Fruit fly (Drosophila melanogaster) whole organism, wandering third instar larva: ENCODE results near the gene Golgin104.

Experiments used
- Abd-B ChIP-seq: fragments of >200 bp; optimal IDR thresholded peaks from 2 replicates; lab custom pipeline; 2017; ENCODE audit warnings: missing biosample characterization, missing genetic modification characterization
- CG9705 ChIP-seq: fragments of 200-800 bp; sonication (Bioruptor generic); optimal IDR thresholded peaks from 2 replicates; lab custom pipeline; 2018; ENCODE audit warnings: missing biosample characterization, mild to moderate bottlenecking, missing genetic modification characterization
- CrebA ChIP-seq: fragments of 200-800 bp; sonication (Bioruptor generic); optimal IDR thresholded peaks from 2 replicates; lab custom pipeline; 2016; ENCODE audit warnings: missing biosample characterization, mild to moderate bottlenecking, missing genetic modification characterization, borderline replicate concordance
- Dfd ChIP-seq: fragments of >200 bp; optimal IDR thresholded peaks from 2 replicates; lab custom pipeline; 2017; ENCODE audit warnings: missing biosample characterization, missing genetic modification characterization
- GATAd ChIP-seq: sonication (Bioruptor generic); optimal IDR thresholded peaks from 2 replicates; lab custom pipeline; 2016; ENCODE audit warnings: missing biosample characterization, missing genetic modification characterization
- Hnf4 ChIP-seq: fragments of 200-800 bp; sonication (Bioruptor generic); optimal IDR thresholded peaks from 2 replicates; lab custom pipeline; 2016; ENCODE audit warnings: missing biosample characterization, mild to moderate bottlenecking, missing genetic modification characterization
- Hr83 ChIP-seq: fragments of 200-300 bp; sonication (Bioruptor generic); optimal IDR thresholded peaks from 2 replicates; lab custom pipeline; 2016; ENCODE audit warnings: missing biosample characterization, mild to moderate bottlenecking, missing genetic modification characterization, moderate library complexity; ENCODE audit not compliant: poor library complexity, severe bottlenecking
- Myc ChIP-seq: fragments of >200 bp; optimal IDR thresholded peaks from 2 replicates; lab custom pipeline; 2017
- N ChIP-seq: fragments of >200 bp; optimal IDR thresholded peaks from 2 replicates; lab custom pipeline; 2018; ENCODE audit warnings: missing biosample characterization, missing external identifiers, missing genetic modification characterization
- OdsH ChIP-seq: fragments of 200-800 bp; sonication (Bioruptor generic); optimal IDR thresholded peaks from 2 replicates; lab custom pipeline; 2016; ENCODE audit warnings: missing biosample characterization, mild to moderate bottlenecking, missing genetic modification characterization
- Rel ChIP-seq, 2 experiments: fragments of 200-800 bp; sonication (Bioruptor generic) in 1 of 2; optimal IDR thresholded peaks; 2 replicates in 1 of 2; 3 replicates in 1 of 2; lab custom pipeline; 2016 to 2019; ENCODE audit warnings: mild to moderate bottlenecking in 2 of 2, missing biosample characterization in 2 of 2, missing genetic modification characterization in 2 of 2, moderate library complexity in 1 of 2
- Sp1 ChIP-seq: fragments of 200-800 bp; sonication (Bioruptor generic); optimal IDR thresholded peaks from 3 replicates; lab custom pipeline; 2019; ENCODE audit warnings: missing biosample characterization, mild to moderate bottlenecking, missing genetic modification characterization, moderate library complexity
- br ChIP-seq: fragments of 200-800 bp; sonication (Bioruptor generic); optimal IDR thresholded peaks from 2 replicates; lab custom pipeline; 2016; ENCODE audit warnings: missing biosample characterization, missing genetic modification characterization
- brk ChIP-seq: fragments of 200-800 bp; sonication (Bioruptor generic); optimal IDR thresholded peaks from 2 replicates; lab custom pipeline; 2016; ENCODE audit warnings: missing biosample characterization, mild to moderate bottlenecking, missing genetic modification characterization
- dl ChIP-seq, 2 experiments: fragments of 175-275, 200-275 bp in 1 of 2; fragments of 200-275 bp in 1 of 2; sonication (Bioruptor generic); optimal IDR thresholded peaks; lab custom pipeline; 2018; ENCODE audit warnings: mild to moderate bottlenecking in 2 of 2, missing biosample characterization in 2 of 2, missing genetic modification characterization in 2 of 2, moderate library complexity in 2 of 2; ENCODE audit not compliant: partially characterized antibody in 2 of 2, insufficient read depth in 1 of 2
- dmrt93B ChIP-seq: fragments of 200-800 bp; sonication (Bioruptor generic); optimal IDR thresholded peaks from 2 replicates; lab custom pipeline; 2018; ENCODE audit warnings: missing biosample characterization, mild to moderate bottlenecking, missing genetic modification characterization
- ey ChIP-seq: fragments of 200-800 bp; sonication (Bioruptor generic); optimal IDR thresholded peaks from 2 replicates; lab custom pipeline; 2016; ENCODE audit warnings: missing biosample characterization, missing genetic modification characterization
- foxo ChIP-seq, 2 experiments: fragments of 200-800 bp; sonication (Bioruptor generic); optimal IDR thresholded peaks; 2 replicates in 1 of 2; 3 replicates in 1 of 2; lab custom pipeline; 2016 to 2017; ENCODE audit warnings: missing biosample characterization in 2 of 2, missing genetic modification characterization in 2 of 2
- fru ChIP-seq: fragments of 200-800 bp; sonication (Bioruptor generic); optimal IDR thresholded peaks from 3 replicates; lab custom pipeline; 2016; ENCODE audit warnings: missing biosample characterization, mild to moderate bottlenecking, missing genetic modification characterization
- h ChIP-seq: fragments of 200-800 bp; sonication (Bioruptor generic); optimal IDR thresholded peaks from 3 replicates; lab custom pipeline; 2016; ENCODE audit warnings: missing biosample characterization, mild to moderate bottlenecking, missing genetic modification characterization
- jim ChIP-seq: fragments of 175-275, 200-325 bp; sonication (Bioruptor generic); optimal IDR thresholded peaks from 2 replicates; lab custom pipeline; 2016; ENCODE audit warnings: missing biosample characterization, mild to moderate bottlenecking, missing genetic modification characterization
- lola ChIP-seq: fragments of >200 bp; optimal IDR thresholded peaks from 2 replicates; lab custom pipeline; 2017; ENCODE audit warnings: missing biosample characterization, missing genetic modification characterization
- pan ChIP-seq: fragments of >200 bp; optimal IDR thresholded peaks from 2 replicates; lab custom pipeline; 2017
- psq ChIP-seq: fragments of 200-800 bp; sonication (Bioruptor generic); optimal IDR thresholded peaks from 3 replicates; lab custom pipeline; 2017; ENCODE audit warnings: missing biosample characterization, mild to moderate bottlenecking, missing genetic modification characterization, moderate library complexity
- rgr ChIP-seq: fragments of 200-800 bp; sonication (Bioruptor generic); optimal IDR thresholded peaks from 3 replicates; lab custom pipeline; 2016; ENCODE audit warnings: missing biosample characterization, mild to moderate bottlenecking, missing genetic modification characterization
- sage ChIP-seq: fragments of 200-800 bp; sonication (Bioruptor generic); optimal IDR thresholded peaks from 2 replicates; lab custom pipeline; 2016; ENCODE audit warnings: missing biosample characterization, mild to moderate bottlenecking, missing genetic modification characterization
- sv ChIP-seq: fragments of 200-800 bp; sonication (Bioruptor generic); optimal IDR thresholded peaks from 3 replicates; lab custom pipeline; 2016; ENCODE audit warnings: missing biosample characterization, missing genetic modification characterization
- tai ChIP-seq: sonication (Bioruptor generic); optimal IDR thresholded peaks from 2 replicates; lab custom pipeline; 2016; ENCODE audit warnings: missing biosample characterization, missing genetic modification characterization
- woc ChIP-seq: sonication (Bioruptor generic); optimal IDR thresholded peaks from 2 replicates; lab custom pipeline; 2016; ENCODE audit warnings: missing biosample characterization, mild to moderate bottlenecking, missing genetic modification characterization

Gene Golgin104

DNA sequence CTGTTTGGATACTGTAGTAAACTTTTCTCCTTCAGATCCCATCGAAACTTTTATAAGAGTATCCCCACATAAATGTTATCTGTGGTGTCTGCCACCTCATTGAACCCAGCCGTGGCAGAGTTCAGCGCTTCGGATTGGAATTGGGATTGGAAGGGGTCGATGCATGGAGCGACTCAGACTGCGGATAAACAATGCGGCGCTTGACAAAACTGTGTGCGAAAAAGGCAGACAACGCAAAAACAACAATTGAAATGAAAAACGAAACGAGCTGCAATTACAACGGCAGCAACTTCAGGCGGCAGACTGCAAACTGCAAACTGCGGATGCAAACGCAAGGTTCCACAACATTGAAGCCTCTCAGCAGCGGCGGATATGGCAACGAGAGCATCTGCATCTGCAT, 37.8 kb downstream of the Golgin104 start, which contains the start of gene CG13062:
Gene CG13062, plus strand, starts transcription at position 301 of the 400 bp plus-strand sequence.
- TF ChIP-seq sage (no peak), dl (GFP tag; optimal IDR thresholded peaks at IDR 0.05; lab: Kevin White, UChicago; ENCODE audit: insufficient read depth in 1 of 2, partially characterized antibody in 2 of 2) (no peak), CG9705 (GFP tag; lab: Kevin White, UChicago) (no peak), fru (GFP tag; lab: Kevin White, UChicago) (no peak)

DNA sequence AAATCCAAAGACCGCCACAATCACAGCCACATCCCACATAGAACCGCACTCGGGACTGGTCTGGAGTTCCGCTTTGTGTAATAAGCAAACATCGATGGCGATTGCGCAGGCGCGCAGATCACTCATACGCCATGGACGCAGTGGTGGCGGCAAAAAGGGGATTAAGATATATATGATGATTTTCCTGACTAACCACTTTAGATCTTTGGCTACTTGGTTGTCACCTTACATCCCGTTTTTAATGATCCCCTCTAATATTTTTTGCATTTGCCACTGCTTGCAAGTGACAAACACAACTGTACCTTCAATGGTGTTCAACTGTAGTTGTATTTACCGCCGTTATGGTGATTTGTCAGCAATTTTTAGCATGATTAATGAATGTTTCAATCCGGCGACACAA, 41.8 kb downstream of the Golgin104 start:
- TF ChIP-seq foxo (GFP tag; optimal IDR thresholded peaks at IDR 0.05; lab: Kevin White, UChicago): peak in 1 of 2 experiments; percentile 55
- TF ChIP-seq br (GFP tag; lab: Kevin White, UChicago): peak; percentile 17
- no peak for TF ChIP-seq pan (lab: Kevin White, UChicago)
- no peak for TF ChIP-seq Abd-B
- TF ChIP-seq fru (GFP tag; lab: Kevin White, UChicago): no peak
- peak; percentile 32 for TF ChIP-seq ey (GFP tag; lab: Kevin White, UChicago)
- TF ChIP-seq psq (GFP tag; lab: Kevin White, UChicago): no peak
- TF ChIP-seq, all 38 proteins: peak for 3

DNA sequence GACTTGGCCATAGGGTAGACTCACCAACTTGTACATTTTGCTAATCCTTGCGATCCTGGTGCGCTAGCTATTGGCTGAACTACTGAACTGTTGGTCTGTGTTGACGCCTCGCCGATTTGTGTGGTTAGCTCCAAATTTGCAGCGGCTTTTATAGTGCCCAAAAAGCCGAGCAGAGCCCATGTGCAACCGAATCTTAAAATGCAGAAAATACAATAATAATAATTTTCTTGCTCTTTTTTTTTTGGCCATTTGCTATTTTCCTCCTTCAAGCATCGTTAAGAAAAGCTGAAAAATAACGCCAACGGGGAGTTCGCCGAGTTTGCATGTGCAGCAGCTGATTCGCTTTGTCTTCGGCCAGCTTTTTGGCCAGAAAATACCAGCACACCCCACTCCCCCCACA, 43.4 kb downstream of the Golgin104 start, which contains the start of gene CG13042:
Gene CG13042, minus strand, starts transcription at position 101 of the 400 bp plus-strand sequence.
- no peak for TF ChIP-seq Sp1 (GFP tag; lab: Kevin White, UChicago)
- no peak for TF ChIP-seq CG9705 (GFP tag; lab: Kevin White, UChicago)
- TF ChIP-seq N: no peak
- TF ChIP-seq tai (GFP tag; lab: Kevin White, UChicago): no peak
- TF ChIP-seq OdsH: no peak
- TF ChIP-seq Hr83 (GFP tag; lab: Kevin White, UChicago): no peak
- no peak for TF ChIP-seq dl (GFP tag; optimal IDR thresholded peaks at IDR 0.05; lab: Kevin White, UChicago; ENCODE audit: insufficient read depth in 1 of 2, partially characterized antibody in 2 of 2)
- TF ChIP-seq br (GFP tag; lab: Kevin White, UChicago): no peak
- no peak for TF ChIP-seq Myc (lab: Kevin White, UChicago)
- TF ChIP-seq rgr (GFP tag; lab: Kevin White, UChicago): no peak
- no peak for TF ChIP-seq sv (GFP tag; lab: Kevin White, UChicago)
- TF ChIP-seq sage: no peak
- TF ChIP-seq h (GFP tag; lab: Kevin White, UChicago): no peak
- TF ChIP-seq fru (GFP tag; lab: Kevin White, UChicago): no peak

DNA sequence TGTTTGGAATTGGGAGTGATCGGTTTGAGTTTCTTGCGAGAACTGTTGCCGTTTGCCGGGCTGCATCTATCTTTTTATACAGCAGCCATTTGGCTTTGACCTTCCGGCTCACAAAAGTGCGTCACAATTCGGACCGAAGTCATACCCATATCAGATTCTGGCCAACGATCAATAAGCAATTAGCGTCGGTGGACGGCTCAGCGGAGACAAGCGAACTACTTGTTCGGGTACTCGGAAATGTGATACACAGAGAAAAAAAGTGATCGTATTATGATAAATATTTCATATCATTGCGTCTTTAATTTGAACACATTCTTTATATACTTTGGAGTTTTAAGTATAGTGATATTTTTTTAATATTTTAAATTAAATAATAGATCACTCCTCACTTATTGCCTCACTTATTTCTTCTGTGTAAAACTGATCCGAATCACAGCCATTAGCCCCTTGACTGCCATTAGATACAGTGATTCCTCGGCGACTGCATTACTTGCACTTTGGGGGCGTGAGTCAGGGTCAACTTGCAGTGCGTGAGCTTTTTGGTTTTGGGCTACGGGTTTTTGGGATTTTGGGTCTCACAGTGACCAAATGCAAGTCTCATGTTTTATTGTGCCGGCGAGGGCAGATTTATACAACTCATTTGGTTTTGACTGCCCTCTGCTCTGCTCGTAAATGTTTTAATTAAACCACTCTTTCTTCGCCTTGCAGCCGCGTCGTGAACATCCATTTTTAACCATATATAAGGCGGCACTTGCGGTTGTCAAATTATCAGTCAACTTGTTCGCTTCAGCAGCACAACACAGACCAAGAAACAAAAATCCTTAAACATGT, 45.7 kb downstream of the Golgin104 start, which contains the start of the genes CG13043 and CG13063:
Gene CG13043, minus strand, starts transcription at position 51 of the 831 bp plus-strand sequence.
Gene CG13063, plus strand, starts transcription at position 781 of the 831 bp plus-strand sequence.
- no peak for TF ChIP-seq ey (GFP tag; lab: Kevin White, UChicago)
- no peak for TF ChIP-seq woc (GFP tag; lab: Kevin White, UChicago)
- no peak for TF ChIP-seq brk
- TF ChIP-seq tai (GFP tag; lab: Kevin White, UChicago): no peak
- TF ChIP-seq GATAd: no peak
- TF ChIP-seq Dfd (GFP tag; lab: Kevin White, UChicago): no peak
- no peak for TF ChIP-seq CrebA (GFP tag; lab: Kevin White, UChicago)
- no peak for TF ChIP-seq jim (GFP tag; lab: Kevin White, UChicago)
- TF ChIP-seq N: no peak

DNA sequence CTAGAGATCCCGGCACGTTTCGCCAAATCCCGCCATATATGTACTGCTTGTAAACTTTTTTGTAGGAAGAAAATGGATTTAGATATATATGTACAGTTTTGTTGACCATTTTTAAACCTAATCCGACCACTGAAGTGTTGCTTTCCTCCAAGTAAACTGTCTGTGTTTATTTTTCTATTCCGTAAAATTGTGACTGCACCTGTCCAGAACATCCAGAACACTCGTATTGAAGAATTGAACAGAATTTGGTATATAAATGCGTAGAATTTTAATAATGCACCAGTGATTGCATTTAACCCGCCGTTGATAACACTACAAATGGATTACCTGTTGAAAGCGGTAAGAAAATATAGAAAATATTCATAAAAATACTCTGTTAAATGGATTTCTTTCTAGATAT, 47.8 kb downstream of the Golgin104 start, which contains the start of gene CG43249:
Gene CG43249, plus strand, starts transcription at position 301 of the 400 bp plus-strand sequence.
- TF ChIP-seq Sp1 (GFP tag; lab: Kevin White, UChicago) (no peak), dmrt93B (GFP tag; lab: Kevin White, UChicago) (no peak), tai (GFP tag; lab: Kevin White, UChicago) (no peak), Hnf4 (GFP tag; lab: Kevin White, UChicago) (no peak), OdsH (no peak), sv (GFP tag; lab: Kevin White, UChicago) (no peak), Dfd (GFP tag; lab: Kevin White, UChicago) (no peak), lola (GFP tag; lab: Kevin White, UChicago) (no peak), sage (no peak), rgr (GFP tag; lab: Kevin White, UChicago) (no peak), Rel (GFP tag; optimal IDR thresholded peaks at IDR 0.05; lab: Kevin White, UChicago) (no peak), Rel (tag; optimal IDR thresholded peaks at IDR 0.05; lab: Kevin White, UChicago) (no peak), Hr83 (GFP tag; lab: Kevin White, UChicago) (no peak), foxo (GFP tag; optimal IDR thresholded peaks at IDR 0.05; lab: Kevin White, UChicago) (no peak), dl (GFP tag; optimal IDR thresholded peaks at IDR 0.05; lab: Kevin White, UChicago; ENCODE audit: insufficient read depth in 1 of 2, partially characterized antibody in 2 of 2) (no peak), woc (GFP tag; lab: Kevin White, UChicago) (no peak), Myc (lab: Kevin White, UChicago) (no peak), pan (lab: Kevin White, UChicago) (no peak), Abd-B (no peak)
